Worm (Caenorhabditis elegans): ENCODE measurements around the gene F25A2.1.
"Not testable (repeated sequence)": the region's sequence is repeated elsewhere in the genome, so short reads cannot be mapped to it uniquely, and the experiment has no call there.

DNA sequence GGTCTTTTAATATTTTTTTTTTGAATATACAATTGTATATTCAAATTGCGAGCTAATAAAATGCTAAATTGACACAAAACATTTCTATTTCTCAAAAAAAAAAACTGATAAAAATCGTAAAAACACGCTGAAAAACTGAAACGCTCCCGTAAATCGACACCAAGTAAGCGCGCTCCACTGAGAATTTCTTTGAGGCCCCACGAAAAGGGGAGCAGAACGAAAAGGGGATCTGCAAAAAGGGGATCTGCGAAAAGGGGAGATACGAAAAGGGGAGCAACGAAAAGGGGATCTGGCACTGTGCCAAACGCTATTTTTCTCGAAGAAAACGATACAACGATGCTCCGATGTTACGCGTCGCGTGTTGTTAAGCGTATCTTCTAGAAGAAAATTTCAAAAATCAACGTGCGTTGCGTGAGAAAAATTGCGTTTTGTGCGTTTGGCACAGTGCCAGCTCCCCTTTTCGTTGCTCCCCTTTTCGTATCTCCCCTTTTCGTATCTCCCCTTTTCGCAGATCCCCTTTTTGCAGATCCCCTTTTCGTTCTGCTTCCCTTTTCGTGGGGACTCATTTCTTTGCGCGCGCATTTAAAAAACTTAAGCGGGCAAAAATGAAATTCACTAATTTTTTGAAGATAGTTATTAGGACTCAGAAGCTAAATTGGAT lies 17.8 kb downstream of the F25A2.1 start:
- TF ChIP-seq fkh-10 (GFP tag; optimal IDR thresholded peaks at IDR 0.05); nhr-25 (tag; optimal IDR thresholded peaks at IDR 0.05; ENCODE audit: borderline replicate concordance, insufficient read depth); daf-8 (GFP tag; IDR thresholded peaks at IDR 0.05); pha-4 (tag; optimal IDR thresholded peaks at IDR 0.05); F49E8.2 (tag; optimal IDR thresholded peaks at IDR 0.05; ENCODE audit: borderline replicate concordance); zfp-2 (tag; optimal IDR thresholded peaks at IDR 0.05); ceh-82 (tag; optimal IDR thresholded peaks at IDR 0.05); zip-2 (tag; optimal IDR thresholded peaks at IDR 0.05); skn-1 (tag; optimal IDR thresholded peaks at IDR 0.05); hlh-30 (tag; optimal IDR thresholded peaks at IDR 0.05; ENCODE audit: insufficient read depth): not testable (repeated sequence)
- TF ChIP-seq hlh-11 (tag; optimal IDR thresholded peaks at IDR 0.05): peak; percentile 18
- TF ChIP-seq pha-4 (GFP tag; IDR thresholded peaks at IDR 0.05): peak; percentile 56
- TF ChIP-seq lsy-2 (tag; optimal IDR thresholded peaks at IDR 0.05): peak in 1 of 2 experiments; percentile 50
- peak; percentile 69 for TF ChIP-seq unc-130 (GFP tag; optimal IDR thresholded peaks at IDR 0.05)

Measured in whole organism, L4 larva.